Worm (Caenorhabditis elegans) whole organism, L4 larva: ENCODE data around the gene metl-6.

Experiments
- F37D6.2 ChIP-seq: sonication (generic microtip); optimal IDR thresholded peaks from 2 replicates; lab custom pipeline; 2016; ENCODE audit warnings: mild to moderate bottlenecking, missing genetic modification characterization, missing compliant biosample characterization
- F49E8.2 ChIP-seq: sonication (generic microtip); optimal IDR thresholded peaks from 2 replicates; lab custom pipeline; 2016; ENCODE audit warnings: missing compliant biosample characterization, mild to moderate bottlenecking, missing genetic modification characterization, borderline replicate concordance
- R02D3.7 ChIP-seq: fragments of 150-350 bp; sonication (generic microtip); optimal IDR thresholded peaks from 3 replicates; lab custom pipeline; 2014; ENCODE audit warnings: missing biosample characterization, missing genetic modification characterization
- Y48G9A.11 ChIP-seq: fragments of 200-800 bp; sonication (Bioruptor generic); IDR thresholded peaks from 2 replicates; pipeline ENCODE4 v1.3.6; 2022; ENCODE audit warnings: missing genetic modification reagents, missing genetic modification characterization, missing compliant biosample characterization
- Y5F2A.4 ChIP-seq: fragments of 200-800 bp; sonication (Bioruptor generic); optimal IDR thresholded peaks from 2 replicates; lab custom pipeline; 2018; ENCODE audit warnings: mild to moderate bottlenecking, missing genetic modification characterization, missing compliant biosample characterization
- aly-2 ChIP-seq: sonication (generic microtip); optimal IDR thresholded peaks from 2 replicates; lab custom pipeline; 2018; ENCODE audit warnings: missing biosample characterization, missing genetic modification characterization
- attf-4 ChIP-seq: sonication (generic microtip); optimal IDR thresholded peaks from 3 replicates; lab custom pipeline; 2017; ENCODE audit warnings: missing biosample characterization, missing genetic modification characterization
- ceh-32 ChIP-seq: sonication (generic microtip); optimal IDR thresholded peaks from 2 replicates; lab custom pipeline; 2016; ENCODE audit warnings: mild to moderate bottlenecking, missing genetic modification characterization, missing compliant biosample characterization; ENCODE audit not compliant: poor library complexity
- ceh-44 ChIP-seq: fragments of 200-800 bp; sonication (Bioruptor generic); IDR thresholded peaks from 2 replicates; pipeline ENCODE4 v1.3.6; 2022; ENCODE audit warnings: missing genetic modification reagents, missing genetic modification characterization, missing compliant biosample characterization
- ceh-62 ChIP-seq: sonication (generic microtip); optimal IDR thresholded peaks from 2 replicates; lab custom pipeline; 2017; ENCODE audit warnings: missing biosample characterization, missing genetic modification characterization
- ceh-82 ChIP-seq: sonication (generic microtip); optimal IDR thresholded peaks from 2 replicates; lab custom pipeline; 2017; ENCODE audit warnings: missing biosample characterization, missing genetic modification characterization
- ces-1 ChIP-seq: fragments of 150-350 bp; sonication (generic microtip); optimal IDR thresholded peaks from 4 replicates; lab custom pipeline; 2014; ENCODE audit warnings: missing biosample characterization, missing genetic modification reagents, missing genetic modification characterization
- cey-2 ChIP-seq: sonication (generic microtip); optimal IDR thresholded peaks from 3 replicates; lab custom pipeline; 2017; ENCODE audit warnings: missing genetic modification characterization, mild to moderate bottlenecking, missing compliant biosample characterization, antibody characterized with exemption, borderline replicate concordance; ENCODE audit not compliant: insufficient read depth
- ctbp-1 ChIP-seq: fragments of 200-800 bp; sonication (Bioruptor generic); IDR thresholded peaks from 2 replicates; pipeline ENCODE4 v1.3.6; 2022; ENCODE audit warnings: missing genetic modification reagents, missing genetic modification characterization, missing compliant biosample characterization
- daf-19 ChIP-seq: fragments of 200-800 bp; sonication (Bioruptor generic); conservative IDR thresholded peaks from 2 replicates; pipeline ENCODE4 v1.3.6; 2022; ENCODE audit warnings: missing genetic modification characterization, missing compliant biosample characterization
- daf-8 ChIP-seq: fragments of 200-800 bp; sonication (Bioruptor generic); IDR thresholded peaks from 2 replicates; pipeline ENCODE4 v1.3.6; 2022; ENCODE audit warnings: missing genetic modification characterization, missing compliant biosample characterization
- dmd-6 ChIP-seq: fragments of 200-800 bp; sonication (Bioruptor generic); IDR thresholded peaks from 2 replicates; pipeline ENCODE4 v1.3.6; 2022; ENCODE audit warnings: missing genetic modification reagents, missing genetic modification characterization, missing compliant biosample characterization
- dmd-8 ChIP-seq: fragments of 200-800 bp; sonication (Bioruptor generic); IDR thresholded peaks from 2 replicates; pipeline ENCODE4 v1.3.6; 2022; ENCODE audit warnings: missing genetic modification characterization, missing compliant biosample characterization
- dmd-9 ChIP-seq: fragments of 200-800 bp; sonication (Bioruptor generic); IDR thresholded peaks from 2 replicates; pipeline ENCODE4 v1.3.6; 2022; ENCODE audit warnings: missing genetic modification reagents, missing genetic modification characterization, missing compliant biosample characterization
- dpl-1 ChIP-seq: fragments of 150-350 bp; optimal IDR thresholded peaks from 2 replicates; lab custom pipeline; 2014; ENCODE audit warnings: missing biosample characterization, missing genetic modification reagents, missing genetic modification characterization
- duxl-1 ChIP-seq: sonication (generic microtip); optimal IDR thresholded peaks from 2 replicates; lab custom pipeline; 2016; ENCODE audit warnings: mild to moderate bottlenecking, missing genetic modification characterization, moderate library complexity, missing compliant biosample characterization; ENCODE audit not compliant: poor library complexity
- egl-43 ChIP-seq: fragments of 200-800 bp; sonication (Bioruptor generic); IDR thresholded peaks from 2 replicates; pipeline ENCODE4 v1.3.6; 2022; ENCODE audit warnings: missing genetic modification reagents, missing genetic modification characterization, missing compliant biosample characterization
- hlh-11 ChIP-seq: fragments of 200-800 bp; sonication (Bioruptor generic); optimal IDR thresholded peaks from 2 replicates; lab custom pipeline; 2018; ENCODE audit warnings: mild to moderate bottlenecking, missing genetic modification characterization, missing compliant biosample characterization
- lim-7 ChIP-seq: fragments of 200-800 bp; sonication (Bioruptor generic); IDR thresholded peaks from 2 replicates; pipeline ENCODE4 v1.3.6; 2022; ENCODE audit warnings: missing genetic modification characterization, missing compliant biosample characterization
- lin-1 ChIP-seq: fragments of 200-800 bp; sonication (Bioruptor generic); IDR thresholded peaks from 2 replicates; pipeline ENCODE4 v1.3.6; 2022; ENCODE audit warnings: missing genetic modification reagents, missing genetic modification characterization, missing compliant biosample characterization
- lin-13 ChIP-seq: fragments of 150-350 bp; optimal IDR thresholded peaks from 2 replicates; lab custom pipeline; 2014; ENCODE audit warnings: missing biosample characterization, missing genetic modification reagents, missing genetic modification characterization
- lin-29 ChIP-seq: fragments of 200-800 bp; sonication (Bioruptor generic); IDR thresholded peaks from 2 replicates; pipeline ENCODE4 v1.3.6; 2022; ENCODE audit warnings: missing genetic modification reagents, missing genetic modification characterization, missing compliant biosample characterization
- lin-39 ChIP-seq: fragments of 150-350 bp; optimal IDR thresholded peaks from 2 replicates; lab custom pipeline; 2014; ENCODE audit warnings: missing biosample characterization, missing genetic modification reagents, missing genetic modification characterization
- lir-3 ChIP-seq: sonication (generic microtip); optimal IDR thresholded peaks from 2 replicates; lab custom pipeline; 2016; ENCODE audit warnings: mild to moderate bottlenecking, missing genetic modification characterization, missing compliant biosample characterization
- lsy-2 ChIP-seq, 2 experiments: fragments of 150-350 bp in 1 of 2; sonication (generic microtip) in 1 of 2; optimal IDR thresholded peaks; 2 replicates each; lab custom pipeline; 2014 to 2017; ENCODE audit warnings: missing biosample characterization in 2 of 2, missing genetic modification characterization in 2 of 2
- madf-5 ChIP-seq, 2 experiments: fragments of 200-800 bp; sonication (Bioruptor generic); IDR thresholded peaks; 2 replicates each; pipeline ENCODE4 v1.3.6; 2022; ENCODE audit warnings: missing compliant biosample characterization in 2 of 2, missing genetic modification characterization in 2 of 2
- madf-9 ChIP-seq: fragments of 200-800 bp; sonication (Bioruptor generic); conservative IDR thresholded peaks from 2 replicates; pipeline ENCODE4 v1.3.6; 2022; ENCODE audit warnings: missing genetic modification reagents, missing genetic modification characterization, missing compliant biosample characterization
- mdl-1 ChIP-seq, 2 experiments: fragments of 150-350 bp in 1 of 2; sonication (generic microtip) in 1 of 2; optimal IDR thresholded peaks; 2 replicates each; lab custom pipeline; 2014 to 2017; ENCODE audit warnings: missing biosample characterization in 2 of 2, missing genetic modification characterization in 2 of 2
- mdt-29 ChIP-seq: fragments of 200-800 bp; sonication (Bioruptor generic); IDR thresholded peaks from 2 replicates; pipeline ENCODE4 v1.3.6; 2022; ENCODE audit warnings: missing genetic modification reagents, missing genetic modification characterization, missing compliant biosample characterization
- mep-1 ChIP-seq: fragments of 150-350 bp; sonication (generic microtip); optimal IDR thresholded peaks from 3 replicates; lab custom pipeline; 2014; ENCODE audit warnings: missing biosample characterization, missing genetic modification characterization
- mes-2 ChIP-seq: sonication (generic microtip); optimal IDR thresholded peaks from 2 replicates; lab custom pipeline; 2016; ENCODE audit warnings: missing genotype, mild to moderate bottlenecking, missing genetic modification characterization, missing compliant biosample characterization; ENCODE audit not compliant: poor library complexity, severe bottlenecking
- mxl-3 ChIP-seq: fragments of 200-800 bp; sonication (Bioruptor generic); optimal IDR thresholded peaks from 2 replicates; lab custom pipeline; 2018; ENCODE audit warnings: mild to moderate bottlenecking, missing genetic modification characterization, missing compliant biosample characterization
- nhr-11 ChIP-seq: fragments of 150-350 bp; optimal IDR thresholded peaks from 2 replicates; lab custom pipeline; 2014; ENCODE audit warnings: missing biosample characterization, missing genetic modification characterization
- nhr-111 ChIP-seq: fragments of 200-800 bp; sonication (Bioruptor generic); optimal IDR thresholded peaks from 2 replicates; lab custom pipeline; 2018; ENCODE audit warnings: mild to moderate bottlenecking, missing genetic modification characterization, missing compliant biosample characterization
- nhr-237 ChIP-seq: sonication (generic microtip); optimal IDR thresholded peaks from 2 replicates; lab custom pipeline; 2017; ENCODE audit warnings: missing biosample characterization, missing genetic modification characterization
- nhr-48 ChIP-seq: sonication (generic microtip); optimal IDR thresholded peaks from 2 replicates; lab custom pipeline; 2016; ENCODE audit warnings: mild to moderate bottlenecking, missing genetic modification characterization, missing compliant biosample characterization
- nhr-76 ChIP-seq: fragments of 150-350 bp; optimal IDR thresholded peaks from 2 replicates; lab custom pipeline; 2014; ENCODE audit warnings: missing biosample characterization, missing genetic modification characterization
- nhr-77 ChIP-seq: fragments of 150-350 bp; optimal IDR thresholded peaks from 2 replicates; lab custom pipeline; 2014; ENCODE audit warnings: missing biosample characterization, missing genetic modification characterization
- saeg-2 ChIP-seq: fragments of 200-800 bp; sonication (Bioruptor generic); IDR thresholded peaks from 2 replicates; pipeline ENCODE4 v1.3.6; 2022; ENCODE audit warnings: missing genetic modification reagents, missing genetic modification characterization, missing compliant biosample characterization
- set-16 ChIP-seq: fragments of 200-800 bp; sonication (Bioruptor generic); IDR thresholded peaks from 2 replicates; pipeline ENCODE4 v1.3.6; 2022; ENCODE audit warnings: missing genetic modification reagents, missing genetic modification characterization, missing compliant biosample characterization
- spr-1 ChIP-seq: sonication (generic microtip); optimal IDR thresholded peaks from 2 replicates; lab custom pipeline; 2016; ENCODE audit warnings: mild to moderate bottlenecking, missing genetic modification characterization, missing compliant biosample characterization
- spr-3 ChIP-seq: fragments of 200-800 bp; sonication (Bioruptor generic); optimal IDR thresholded peaks from 2 replicates; lab custom pipeline; 2018; ENCODE audit warnings: mild to moderate bottlenecking, missing genetic modification characterization, missing compliant biosample characterization
- unc-62 ChIP-seq, 3 experiments: fragments of 150-350 bp in 1 of 3; sonication (generic microtip); optimal IDR thresholded peaks in 2 of 3; peaks in 1 of 3; 1 replicate in 1 of 3; 2 replicates in 2 of 3; lab custom pipeline; 2014 to 2017; ENCODE audit warnings: missing biosample characterization in 3 of 3, missing genetic modification characterization in 3 of 3, missing genetic modification reagents in 3 of 3, missing genotype in 1 of 3
- vab-7 ChIP-seq: fragments of 200-800 bp; sonication (Bioruptor generic); IDR thresholded peaks from 2 replicates; pipeline ENCODE4 v1.3.6; 2022; ENCODE audit warnings: missing genetic modification reagents, missing genetic modification characterization, missing compliant biosample characterization
- zfp-2 ChIP-seq: sonication (generic microtip); optimal IDR thresholded peaks from 2 replicates; lab custom pipeline; 2016; ENCODE audit warnings: mild to moderate bottlenecking, missing genetic modification characterization, missing compliant biosample characterization
- zip-2 ChIP-seq: fragments of 150-350 bp; optimal IDR thresholded peaks from 2 replicates; lab custom pipeline; 2014; ENCODE audit warnings: missing biosample characterization, missing genetic modification characterization

Gene metl-6

ce11 chrIII:3873424-3873823 is 48.1 kb downstream of the metl-6 start:
- TF ChIP-seq spr-1 (no peak), dmd-9 (GFP tag; lab: Robert Waterston, UW) (no peak), ceh-44 (GFP tag; lab: Robert Waterston, UW) (no peak), attf-4 (tag; lab: Kevin White, UChicago) (no peak), mdl-1 (tag; optimal IDR thresholded peaks at IDR 0.05; lab: Kevin White, UChicago) (peak in 1 of 2 experiments; percentile 66), lir-3 (no peak), aly-2 (tag; lab: Kevin White, UChicago) (no peak), F37D6.2 (tag; lab: Kevin White, UChicago) (no peak), nhr-76 (tag; lab: Kevin White, UChicago) (no peak), F49E8.2 (tag; lab: Kevin White, UChicago) (no peak), Y5F2A.4 (no peak), nhr-11 (tag; lab: Kevin White, UChicago) (no peak), ctbp-1 (GFP tag; lab: Robert Waterston, UW) (no peak), madf-9 (GFP tag; lab: Robert Waterston, UW) (no peak), ceh-82 (no peak), lin-39 (tag; lab: Kevin White, UChicago) (no peak), cey-2 (no peak), lin-29 (GFP tag; lab: Robert Waterston, UW) (no peak), lin-13 (GFP tag; lab: Kevin White, UChicago) (peak; percentile 25), set-16 (GFP tag; lab: Robert Waterston, UW) (peak; percentile 35; the same call in 1 of the 2 replicates), ceh-62 (tag; lab: Kevin White, UChicago) (no peak), mxl-3 (GFP tag; lab: Kevin White, UChicago) (peak; percentile 86), unc-62 (GFP tag; optimal IDR thresholded peaks at IDR 0.05 in 1 of 2; lab: Kevin White, UChicago) (no peak), unc-62 (tag; optimal IDR thresholded peaks at IDR 0.05; lab: Kevin White, UChicago) (no peak), nhr-77 (tag; lab: Kevin White, UChicago) (peak; percentile 41), saeg-2 (no peak), R02D3.7 (tag; lab: Kevin White, UChicago) (no peak), mep-1 (tag; lab: Kevin White, UChicago) (no peak), dmd-8 (no peak), lim-7 (GFP tag; lab: Robert Waterston, UW) (no peak), spr-3 (GFP tag; lab: Kevin White, UChicago) (peak; percentile 11), egl-43 (GFP tag; lab: Robert Waterston, UW) (0 out of 2 replicates have a peak, but pooled peaks have one; percentile 40), zfp-2 (tag; lab: Kevin White, UChicago) (no peak), lsy-2 (tag; optimal IDR thresholded peaks at IDR 0.05; lab: Kevin White, UChicago) (peak; percentile 6 to 44), vab-7 (GFP tag; lab: Robert Waterston, UW) (0 out of 2 replicates have a peak, but pooled peaks have one; percentile 34), nhr-48 (tag; lab: Kevin White, UChicago) (no peak), daf-8 (GFP tag; lab: Robert Waterston, UW) (no peak), dpl-1 (GFP tag; lab: Kevin White, UChicago) (no peak), dmd-6 (GFP tag; lab: Robert Waterston, UW) (peak; percentile 65), nhr-111 (GFP tag; lab: Kevin White, UChicago) (no peak), mdt-29 (GFP tag; lab: Robert Waterston, UW) (no peak), Y48G9A.11 (no peak), hlh-11 (tag; lab: Kevin White, UChicago) (peak; percentile 72), madf-5 (GFP tag; IDR thresholded peaks at IDR 0.05; lab: Robert Waterston, UW) (no peak), lin-1 (GFP tag; lab: Robert Waterston, UW) (no peak), zip-2 (tag; lab: Kevin White, UChicago) (no peak), duxl-1 (tag; lab: Kevin White, UChicago) (no peak), mes-2 (tag; lab: Kevin White, UChicago) (peak; percentile 13), daf-19 (GFP tag; lab: Robert Waterston, UW) (no peak), nhr-237 (tag; lab: Kevin White, UChicago) (no peak), ces-1 (GFP tag; lab: Kevin White, UChicago) (no peak), ceh-32 (no peak)
